Fruit fly (Drosophila melanogaster) whole organism, embryonic: ENCODE results near the gene Dbp73D.

Source experiments
- Aef1 ChIP-seq: fragments of 200-800 bp; sonication (Bioruptor generic); IDR thresholded peaks from 3 replicates; pipeline ENCODE4 v1.3.6; 2022; ENCODE audit warnings: missing biosample characterization, missing genetic modification characterization
- CG10267 ChIP-seq: fragments of 200-800 bp; sonication (Bioruptor generic); optimal IDR thresholded peaks from 2 replicates; lab custom pipeline; 2018; ENCODE audit warnings: missing biosample characterization, mild to moderate bottlenecking, missing genetic modification characterization, moderate library complexity
- CG10321 ChIP-seq: fragments of 200-800 bp; sonication (Bioruptor generic); IDR thresholded peaks from 2 replicates; pipeline ENCODE4 v1.3.6; 2022; ENCODE audit warnings: missing biosample characterization, missing genetic modification characterization
- CG10959 ChIP-seq: fragments of 200-800 bp; sonication (Bioruptor generic); IDR thresholded peaks from 2 replicates; pipeline ENCODE4 v1.3.6; 2022; ENCODE audit warnings: missing biosample characterization, missing genetic modification characterization
- CG11247 ChIP-seq: fragments of 200-800 bp; sonication (Bioruptor generic); IDR thresholded peaks from 2 replicates; pipeline ENCODE4 v1.3.6; 2022; ENCODE audit warnings: missing biosample characterization, missing genetic modification characterization
- CG13296 ChIP-seq: fragments of 200-800 bp; sonication (Bioruptor generic); optimal IDR thresholded peaks from 3 replicates; lab custom pipeline; 2018; ENCODE audit warnings: missing biosample characterization, mild to moderate bottlenecking, missing genetic modification characterization
- CG15073 ChIP-seq: fragments of 200-800 bp; sonication (Bioruptor generic); optimal IDR thresholded peaks from 2 replicates; lab custom pipeline; 2016; ENCODE audit warnings: missing biosample characterization, missing genetic modification characterization
- CG1602 ChIP-seq: fragments of 200-800 bp; sonication (Bioruptor generic); optimal IDR thresholded peaks from 3 replicates; lab custom pipeline; 2016; ENCODE audit warnings: missing biosample characterization, missing genetic modification characterization
- CG18599 ChIP-seq: fragments of 200-800 bp; sonication (Bioruptor generic); optimal IDR thresholded peaks from 3 replicates; lab custom pipeline; 2017; ENCODE audit warnings: missing biosample characterization, missing genetic modification characterization, mild to moderate bottlenecking, moderate library complexity, missing genetic modification reagents
- CG18619 ChIP-seq: fragments of 200-800 bp; sonication (Bioruptor generic); optimal IDR thresholded peaks from 3 replicates; lab custom pipeline; 2017; ENCODE audit warnings: missing biosample characterization, mild to moderate bottlenecking, missing genetic modification characterization
- CG2116 ChIP-seq: fragments of 200-800 bp; sonication (Bioruptor generic); optimal IDR thresholded peaks from 3 replicates; lab custom pipeline; 2018; ENCODE audit warnings: missing biosample characterization, mild to moderate bottlenecking, missing genetic modification characterization
- CG2678 ChIP-seq: fragments of 200-800 bp; sonication (Bioruptor generic); optimal IDR thresholded peaks from 3 replicates; lab custom pipeline; 2019; ENCODE audit warnings: missing biosample characterization, mild to moderate bottlenecking, missing genetic modification characterization, moderate library complexity
- CG30403 ChIP-seq: fragments of 200-800 bp; sonication (Bioruptor generic); optimal IDR thresholded peaks from 3 replicates; lab custom pipeline; 2016; ENCODE audit warnings: missing biosample characterization, missing genetic modification characterization
- CG3407 ChIP-seq: fragments of 200-800 bp; sonication (Bioruptor generic); optimal IDR thresholded peaks from 2 replicates; lab custom pipeline; 2018; ENCODE audit warnings: missing biosample characterization, mild to moderate bottlenecking, missing genetic modification characterization
- CG34224 ChIP-seq: fragments of 200-800 bp; sonication (Bioruptor generic); IDR thresholded peaks from 3 replicates; pipeline ENCODE4 v1.3.6; 2022; ENCODE audit warnings: missing biosample characterization, missing genetic modification characterization; ENCODE audit not compliant: partially characterized antibody
- CG34376 ChIP-seq: fragments of 200-800 bp; sonication (Bioruptor generic); optimal IDR thresholded peaks from 2 replicates; lab custom pipeline; 2018; ENCODE audit warnings: missing biosample characterization, mild to moderate bottlenecking, missing genetic modification characterization
- CG43689 ChIP-seq: fragments of 200-800 bp; sonication (Bioruptor generic); IDR thresholded peaks from 2 replicates; pipeline ENCODE4 v1.3.6; 2022; ENCODE audit warnings: missing biosample characterization, missing genetic modification characterization
- CG4424 ChIP-seq: fragments of 200-800 bp; sonication (Bioruptor generic); optimal IDR thresholded peaks from 3 replicates; lab custom pipeline; 2016; ENCODE audit warnings: missing biosample characterization, missing genetic modification characterization
- CG4730 ChIP-seq: fragments of 200-800 bp; sonication (Bioruptor generic); IDR thresholded peaks from 2 replicates; pipeline ENCODE4 v1.3.6; 2022; ENCODE audit warnings: missing biosample characterization, missing genetic modification characterization
- CG4820 ChIP-seq: fragments of 200-800 bp; sonication (Bioruptor generic); optimal IDR thresholded peaks from 3 replicates; lab custom pipeline; 2016; ENCODE audit warnings: missing biosample characterization, missing genetic modification characterization
- CG4854 ChIP-seq: fragments of 200-800 bp; sonication (Bioruptor generic); optimal IDR thresholded peaks from 2 replicates; lab custom pipeline; 2016; ENCODE audit warnings: missing biosample characterization, missing genetic modification characterization, inconsistent platforms
- CG6272 ChIP-seq: fragments of 200-800 bp; sonication (Bioruptor generic); IDR thresholded peaks from 2 replicates; pipeline ENCODE4 v1.3.6; 2022; ENCODE audit warnings: missing biosample characterization, missing genetic modification characterization
- CG6854 ChIP-seq: fragments of 200-800 bp; sonication (Bioruptor generic); optimal IDR thresholded peaks from 3 replicates; lab custom pipeline; 2017; ENCODE audit warnings: missing biosample characterization, mild to moderate bottlenecking, missing genetic modification characterization
- CG8765 ChIP-seq: fragments of 200-800 bp; sonication (Bioruptor generic); IDR thresholded peaks from 2 replicates; pipeline ENCODE4 v1.3.6; 2022; ENCODE audit warnings: missing biosample characterization, missing genetic modification characterization
- Dip3 ChIP-seq: fragments of 200-800 bp; sonication (Bioruptor generic); optimal IDR thresholded peaks from 3 replicates; lab custom pipeline; 2016; ENCODE audit warnings: missing biosample characterization, missing genetic modification characterization
- Doc3 ChIP-seq: fragments of 200-800 bp; sonication (Bioruptor generic); IDR thresholded peaks from 3 replicates; pipeline ENCODE4 v1.3.6; 2022; ENCODE audit warnings: missing biosample characterization, missing genetic modification characterization; ENCODE audit not compliant: partially characterized antibody
- HLH3B ChIP-seq: fragments of 200-800 bp; sonication (Bioruptor generic); IDR thresholded peaks from 2 replicates; pipeline ENCODE4 v1.3.6; 2022; ENCODE audit warnings: missing biosample characterization, missing genetic modification characterization
- Hr51 ChIP-seq, 2 experiments: fragments of 200-800 bp; sonication (Bioruptor generic); optimal IDR thresholded peaks; 2 replicates in 1 of 2; 3 replicates in 1 of 2; lab custom pipeline; 2016 to 2018; ENCODE audit warnings: missing biosample characterization in 2 of 2, missing genetic modification characterization in 2 of 2, mild to moderate bottlenecking in 1 of 2, moderate library complexity in 1 of 2
- NFAT ChIP-seq: fragments of 200-800 bp; sonication (Bioruptor generic); IDR thresholded peaks from 2 replicates; pipeline ENCODE4 v1.3.6; 2022; ENCODE audit warnings: missing biosample characterization, missing genetic modification characterization
- Oli ChIP-seq: fragments of 200-800 bp; sonication (Bioruptor generic); optimal IDR thresholded peaks from 2 replicates; lab custom pipeline; 2018; ENCODE audit warnings: missing biosample characterization, mild to moderate bottlenecking, missing genetic modification characterization, moderate library complexity
- Sry-β ChIP-seq: fragments of 200-800 bp; sonication (Bioruptor generic); optimal IDR thresholded peaks from 2 replicates; lab custom pipeline; 2018; ENCODE audit warnings: missing biosample characterization, mild to moderate bottlenecking, missing genetic modification characterization, moderate library complexity
- ara ChIP-seq: fragments of 200-800 bp; sonication (Bioruptor generic); IDR thresholded peaks from 2 replicates; pipeline ENCODE4 v1.3.6; 2022; ENCODE audit warnings: missing biosample characterization, missing genetic modification characterization
- az2 ChIP-seq: fragments of 200-800 bp; sonication (Bioruptor generic); optimal IDR thresholded peaks from 3 replicates; lab custom pipeline; 2016; ENCODE audit warnings: missing biosample characterization, missing genetic modification characterization
- cwo ChIP-seq: fragments of 200-800 bp; sonication (Bioruptor generic); optimal IDR thresholded peaks from 3 replicates; lab custom pipeline; 2017; ENCODE audit warnings: missing biosample characterization, missing genetic modification characterization, mild to moderate bottlenecking, moderate library complexity, missing genetic modification reagents
- dati ChIP-seq: fragments of 200-800 bp; sonication (Bioruptor generic); IDR thresholded peaks from 2 replicates; pipeline ENCODE4 v1.3.6; 2022; ENCODE audit warnings: missing biosample characterization, missing genetic modification characterization
- eve ChIP-seq, 2 experiments: fragments of >200 bp; optimal IDR thresholded peaks; 2 replicates each; lab custom pipeline; 2017; ENCODE audit warnings: missing biosample characterization in 2 of 2, missing genetic modification characterization in 2 of 2
- ewg ChIP-seq: fragments of 200-800 bp; sonication (Bioruptor generic); optimal IDR thresholded peaks from 3 replicates; lab custom pipeline; 2017; ENCODE audit warnings: mild to moderate bottlenecking, missing biosample characterization, missing genetic modification reagents, missing genetic modification characterization
- gem ChIP-seq: fragments of 200-800 bp; sonication (Bioruptor generic); optimal IDR thresholded peaks from 2 replicates; lab custom pipeline; 2019; ENCODE audit warnings: missing biosample characterization, mild to moderate bottlenecking, missing genetic modification characterization, moderate library complexity
- hbn ChIP-seq: fragments of 200-800 bp; sonication (Bioruptor generic); IDR thresholded peaks from 2 replicates; pipeline ENCODE4 v1.3.6; 2022; ENCODE audit warnings: missing biosample characterization, missing genetic modification characterization; ENCODE audit not compliant: partially characterized antibody
- lab ChIP-seq: fragments of 200-800 bp; sonication (Bioruptor generic); optimal IDR thresholded peaks from 3 replicates; lab custom pipeline; 2017; ENCODE audit warnings: missing biosample characterization, missing genetic modification characterization, mild to moderate bottlenecking, moderate library complexity, missing genetic modification reagents
- mam ChIP-seq: fragments of 200-800 bp; sonication (Bioruptor generic); optimal IDR thresholded peaks from 3 replicates; lab custom pipeline; 2016; ENCODE audit warnings: missing biosample characterization, missing genetic modification characterization
- nmo ChIP-seq: fragments of 200-800 bp; sonication (Bioruptor generic); optimal IDR thresholded peaks from 2 replicates; lab custom pipeline; 2018; ENCODE audit warnings: missing biosample characterization, mild to moderate bottlenecking, missing genetic modification characterization, moderate library complexity
- oc ChIP-seq: fragments of 200-800 bp; sonication (Bioruptor generic); optimal IDR thresholded peaks from 2 replicates; lab custom pipeline; 2018; ENCODE audit warnings: missing biosample characterization, mild to moderate bottlenecking, missing genetic modification characterization, moderate library complexity
- p53 ChIP-seq: fragments of 200-800 bp; sonication (Bioruptor generic); optimal IDR thresholded peaks from 2 replicates; lab custom pipeline; 2016; ENCODE audit warnings: missing biosample characterization, missing genetic modification characterization
- repo ChIP-seq: fragments of 200-800 bp; sonication (Bioruptor generic); optimal IDR thresholded peaks from 2 replicates; lab custom pipeline; 2016; ENCODE audit warnings: missing biosample characterization, missing genetic modification characterization
- rib ChIP-seq: fragments of 200-800 bp; sonication (Bioruptor generic); IDR thresholded peaks from 2 replicates; pipeline ENCODE4 v1.3.6; 2022; ENCODE audit warnings: missing biosample characterization, missing genetic modification characterization
- sd ChIP-seq: fragments of 200-800 bp; sonication (Bioruptor generic); optimal IDR thresholded peaks from 3 replicates; lab custom pipeline; 2018; ENCODE audit warnings: missing biosample characterization, mild to moderate bottlenecking, missing genetic modification characterization, moderate library complexity
- tgo ChIP-seq: fragments of 200-800 bp; sonication (Bioruptor generic); IDR thresholded peaks from 3 replicates; pipeline ENCODE4 v1.3.6; 2022; ENCODE audit warnings: missing biosample characterization, missing genetic modification characterization
- tll ChIP-seq, 2 experiments: fragments of 200-800 bp in 1 of 2; fragments of >200 bp in 1 of 2; sonication (Bioruptor generic) in 1 of 2; optimal IDR thresholded peaks; 2 replicates each; lab custom pipeline; 2017 to 2019; ENCODE audit warnings: missing biosample characterization in 2 of 2, missing genetic modification characterization in 2 of 2, mild to moderate bottlenecking in 1 of 2, moderate library complexity in 1 of 2
- unpg ChIP-seq: fragments of 200-800 bp; sonication (Bioruptor generic); optimal IDR thresholded peaks from 3 replicates; lab custom pipeline; 2018; ENCODE audit warnings: missing biosample characterization, mild to moderate bottlenecking, missing genetic modification characterization, moderate library complexity

The Dbp73D gene

DNA sequence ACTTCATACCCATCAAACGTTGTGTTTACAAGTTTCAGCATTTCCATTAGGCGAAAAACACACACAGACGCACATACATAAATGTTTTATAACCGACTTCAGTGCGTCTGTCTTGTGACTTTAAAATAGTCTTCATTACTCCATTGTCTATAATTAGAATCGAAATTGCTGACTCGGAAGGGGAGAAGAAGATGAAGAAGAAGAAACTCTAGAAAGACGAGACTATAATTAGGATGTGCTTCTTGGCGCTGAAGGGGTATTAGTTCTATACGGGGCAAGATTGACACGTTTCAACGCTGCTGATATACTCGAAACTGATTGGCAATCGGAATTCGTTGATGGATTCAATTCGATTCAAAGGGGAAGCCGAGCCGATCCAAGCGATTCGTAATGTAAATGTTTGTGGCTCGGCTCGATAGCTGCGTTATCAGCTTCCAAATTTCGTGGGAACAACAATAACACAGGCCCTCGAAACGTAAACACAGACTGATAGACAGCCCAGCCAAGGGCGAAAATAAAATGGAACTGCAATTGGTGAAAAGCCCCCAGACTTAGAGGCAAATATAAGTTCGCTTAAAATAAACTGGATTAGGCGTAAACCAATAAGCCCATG, 21.8 kb downstream of the Dbp73D start (continued):
- no peak for TF ChIP-seq CG30403
- peak; percentile 33 for TF ChIP-seq CG18599 (GFP tag; lab: Kevin White, UChicago)
- no peak for TF ChIP-seq oc
- no peak for TF ChIP-seq CG43689 (GFP tag; lab: Robert Waterston, UW)
- no peak for TF ChIP-seq mam (GFP tag; lab: Kevin White, UChicago)
- TF ChIP-seq nmo (GFP tag; lab: Kevin White, UChicago): no peak
- TF ChIP-seq CG15073 (GFP tag; lab: Kevin White, UChicago): no peak
- no peak for TF ChIP-seq dati (GFP tag; lab: Robert Waterston, UW)
- no peak for TF ChIP-seq CG3407 (GFP tag; lab: Kevin White, UChicago)
- no peak for TF ChIP-seq Dip3 (GFP tag; lab: Kevin White, UChicago)
- TF ChIP-seq CG4730 (GFP tag; lab: Robert Waterston, UW): no peak
- TF ChIP-seq CG1602 (GFP tag; lab: Kevin White, UChicago): no peak
- TF ChIP-seq HLH3B (GFP tag; lab: Robert Waterston, UW): 0 out of 2 replicates have a peak, but pooled peaks have one; percentile 13
- TF ChIP-seq CG8765: no peak
- TF ChIP-seq Sry-β (GFP tag; lab: Kevin White, UChicago): no peak
- TF ChIP-seq NFAT: no peak
- no peak for TF ChIP-seq tll (GFP tag; optimal IDR thresholded peaks at IDR 0.05; lab: Kevin White, UChicago)
- no peak for TF ChIP-seq p53 (GFP tag; lab: Kevin White, UChicago)
- TF ChIP-seq az2 (GFP tag; lab: Kevin White, UChicago): no peak
- TF ChIP-seq CG6854 (GFP tag; lab: Kevin White, UChicago): no peak
- peak; percentile 25 for TF ChIP-seq CG2678 (tag; lab: Kevin White, UChicago)
- no peak for TF ChIP-seq Doc3
- peak; percentile 84 for TF ChIP-seq sd (tag; lab: Kevin White, UChicago)
- TF ChIP-seq CG4854 (GFP tag; lab: Kevin White, UChicago): no peak
- TF ChIP-seq eve (GFP tag; optimal IDR thresholded peaks at IDR 0.05; lab: Kevin White, UChicago): no peak
- TF ChIP-seq rib (GFP tag; lab: Robert Waterston, UW): no peak
- peak; percentile 20 for TF ChIP-seq lab (GFP tag; lab: Kevin White, UChicago)
- no peak for TF ChIP-seq CG13296 (GFP tag; lab: Kevin White, UChicago)
- no peak for TF ChIP-seq CG11247 (GFP tag; lab: Robert Waterston, UW)
- peak; percentile 29 for TF ChIP-seq cwo (GFP tag; lab: Kevin White, UChicago)
- peak; percentile 75 for TF ChIP-seq CG34376 (GFP tag; lab: Kevin White, UChicago)
- no peak for TF ChIP-seq CG2116 (GFP tag; lab: Kevin White, UChicago)
- no peak for TF ChIP-seq CG18619 (GFP tag; lab: Kevin White, UChicago)
- TF ChIP-seq CG34224 (GFP tag; lab: Robert Waterston, UW): no peak
- no peak for TF ChIP-seq hbn (GFP tag; lab: Robert Waterston, UW)
- TF ChIP-seq CG4424: no peak
- no peak for TF ChIP-seq CG10959 (GFP tag; lab: Robert Waterston, UW)
- no peak for TF ChIP-seq Oli (tag; lab: Kevin White, UChicago)
- TF ChIP-seq ewg (GFP tag; lab: Kevin White, UChicago): no peak
- no peak for TF ChIP-seq CG4820 (GFP tag; lab: Kevin White, UChicago)
- TF ChIP-seq gem (tag; lab: Kevin White, UChicago): no peak
- no peak for TF ChIP-seq Hr51 (GFP tag; optimal IDR thresholded peaks at IDR 0.05; lab: Kevin White, UChicago)
- no peak for TF ChIP-seq Aef1 (GFP tag; lab: Robert Waterston, UW)
- no peak for TF ChIP-seq repo
- no peak for TF ChIP-seq unpg
- no peak for TF ChIP-seq CG10321 (GFP tag; lab: Robert Waterston, UW)
- no peak for TF ChIP-seq CG6272 (GFP tag; lab: Robert Waterston, UW)
- TF ChIP-seq tgo (GFP tag; lab: Robert Waterston, UW): no peak
- no peak for TF ChIP-seq ara (GFP tag; lab: Robert Waterston, UW)
- no peak for TF ChIP-seq CG10267 (tag; lab: Kevin White, UChicago)
